Fruit fly (Drosophila melanogaster) whole organism, embryonic: ENCODE results near the gene HSPBAP1.

ENCODE experiments used
- CG15011 ChIP-seq: fragments of 200-800 bp; sonication (Bioruptor generic); optimal IDR thresholded peaks from 3 replicates; lab custom pipeline; 2018; ENCODE audit warnings: missing biosample characterization, mild to moderate bottlenecking, missing genetic modification characterization
- CG17361 ChIP-seq: fragments of 200-800 bp; sonication (Bioruptor generic); IDR thresholded peaks from 3 replicates; pipeline ENCODE4 v1.3.6; 2022; ENCODE audit warnings: missing biosample characterization, missing genetic modification characterization
- CG5245 ChIP-seq: fragments of 200-800 bp; sonication (Bioruptor generic); optimal IDR thresholded peaks from 3 replicates; lab custom pipeline; 2016; ENCODE audit warnings: missing biosample characterization, missing genetic modification characterization

DNA sequence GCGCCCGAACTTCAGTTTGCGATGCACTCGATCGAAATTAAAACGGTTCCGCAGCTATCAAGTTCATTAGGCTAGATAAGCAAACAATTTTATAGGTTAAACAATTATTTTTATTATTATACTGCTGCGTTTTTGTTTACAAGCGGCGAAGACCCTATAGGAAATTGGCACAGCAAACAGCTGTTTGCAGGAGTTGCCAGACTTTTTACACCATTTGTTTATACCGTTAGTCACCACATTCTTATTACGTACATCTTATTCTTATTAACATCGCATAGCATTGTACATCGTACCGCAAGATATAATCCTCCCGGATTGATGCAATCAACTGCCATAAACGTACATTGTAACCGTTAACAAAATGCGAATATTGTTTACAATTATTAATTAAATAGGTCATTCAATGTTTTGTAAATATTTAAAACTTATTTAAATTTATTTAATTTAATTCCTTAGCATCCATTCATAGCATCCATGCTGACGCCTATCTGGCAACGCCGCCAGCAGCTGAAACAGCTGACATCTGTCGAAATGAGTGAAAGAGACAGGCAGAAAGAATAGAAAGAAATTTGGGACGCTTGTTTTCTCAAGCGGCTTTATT lies 11.6 kb downstream of the HSPBAP1 start, which contains the start of the genes CROT and CG12877:
- TF ChIP-seq CG5245 (GFP tag; lab: Kevin White, UChicago) (peak; percentile 67), CG17361 (GFP tag; lab: Robert Waterston, UW) (peak; percentile 92), CG15011 (GFP tag; lab: Kevin White, UChicago) (no peak)
